Fruit fly (Drosophila melanogaster): ENCODE results near the gene tnc.

DNA sequence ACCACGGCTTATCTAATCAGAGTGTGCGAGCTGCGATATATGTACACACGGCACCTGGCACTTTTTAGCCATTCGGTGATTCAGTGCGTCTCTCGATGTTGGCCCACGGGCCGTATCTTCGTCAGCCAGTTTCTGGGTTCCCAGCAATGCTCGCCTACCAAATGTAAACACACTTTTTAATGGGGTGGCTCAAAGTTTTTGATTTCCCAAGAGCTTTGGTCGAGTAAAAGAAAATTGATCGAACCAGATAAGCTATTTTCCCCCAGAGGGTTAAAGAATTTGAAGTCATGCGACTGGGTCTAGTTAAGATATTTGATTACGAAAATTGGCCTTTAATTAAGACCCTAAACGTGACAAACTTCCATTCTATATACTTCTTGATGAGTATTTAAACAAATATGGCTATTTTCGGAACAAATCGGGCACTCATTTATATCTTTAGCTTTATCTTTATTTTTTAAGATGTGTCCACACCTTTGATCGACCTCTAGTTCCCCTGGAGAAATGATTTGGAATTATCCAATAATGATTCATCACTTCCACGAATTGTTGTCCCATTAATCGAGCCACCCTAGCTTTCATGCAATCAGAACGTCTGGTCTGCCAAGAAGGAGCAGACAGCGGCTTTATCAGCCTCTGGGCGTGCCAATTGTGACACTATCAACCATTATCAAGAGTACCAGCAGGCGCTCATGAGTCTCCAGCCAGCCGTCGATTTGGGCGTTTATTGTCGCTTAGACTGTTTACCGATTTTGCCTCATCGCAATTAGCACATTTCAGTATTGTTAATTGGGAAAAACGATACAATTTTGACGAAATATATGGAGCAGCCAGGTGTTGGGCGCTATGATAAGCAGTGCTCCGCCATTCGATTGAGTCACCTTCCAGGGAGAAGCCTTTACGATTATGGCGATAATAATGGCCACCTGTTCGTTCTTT is 43.4 kb downstream of the tnc start:
- TF ChIP-seq Jra (GFP tag; optimal IDR thresholded peaks at IDR 0.05) (peak; percentile 50), dmrt93B (GFP tag; optimal IDR thresholded peaks at IDR 0.05) (no peak), OdsH (GFP tag; optimal IDR thresholded peaks at IDR 0.05) (peak; percentile 71), Hr83 (GFP tag; optimal IDR thresholded peaks at IDR 0.05; ENCODE audit: poor library complexity, severe bottlenecking) (peak; percentile 8), br (GFP tag; optimal IDR thresholded peaks at IDR 0.05) (no peak)
